Worm (Caenorhabditis elegans) whole organism, L3 larva: ENCODE data around the gene tnt-2.

Source experiments
- aly-2 ChIP-seq: fragments of 150-350 bp; optimal IDR thresholded peaks from 2 replicates; lab custom pipeline; 2014; ENCODE audit warnings: missing biosample characterization, missing genetic modification characterization
- ama-1 ChIP-seq: fragments of 150-350 bp; optimal IDR thresholded peaks from 2 replicates; lab custom pipeline; 2018
- ceh-28 ChIP-seq: fragments of 150-350 bp; optimal IDR thresholded peaks from 2 replicates; lab custom pipeline; 2014; ENCODE audit warnings: missing biosample characterization, missing genetic modification reagents, missing genetic modification characterization
- elt-2 ChIP-seq: sonication (generic microtip); optimal IDR thresholded peaks from 2 replicates; lab custom pipeline; 2016; ENCODE audit warnings: missing genetic modification reagents, mild to moderate bottlenecking, missing genetic modification characterization, missing compliant biosample characterization
- nhr-23 ChIP-seq: fragments of 150-350 bp; optimal IDR thresholded peaks from 2 replicates; lab custom pipeline; 2014; ENCODE audit warnings: missing biosample characterization, missing genetic modification reagents, missing genetic modification characterization
- nhr-76 ChIP-seq: fragments of 150-350 bp; sonication (generic microtip); optimal IDR thresholded peaks from 5 replicates; lab custom pipeline; 2014; ENCODE audit warnings: missing biosample characterization, missing genetic modification characterization
- zag-1 ChIP-seq: fragments of 150-350 bp; optimal IDR thresholded peaks from 2 replicates; lab custom pipeline; 2014; ENCODE audit warnings: missing biosample characterization, missing genetic modification characterization

DNA sequence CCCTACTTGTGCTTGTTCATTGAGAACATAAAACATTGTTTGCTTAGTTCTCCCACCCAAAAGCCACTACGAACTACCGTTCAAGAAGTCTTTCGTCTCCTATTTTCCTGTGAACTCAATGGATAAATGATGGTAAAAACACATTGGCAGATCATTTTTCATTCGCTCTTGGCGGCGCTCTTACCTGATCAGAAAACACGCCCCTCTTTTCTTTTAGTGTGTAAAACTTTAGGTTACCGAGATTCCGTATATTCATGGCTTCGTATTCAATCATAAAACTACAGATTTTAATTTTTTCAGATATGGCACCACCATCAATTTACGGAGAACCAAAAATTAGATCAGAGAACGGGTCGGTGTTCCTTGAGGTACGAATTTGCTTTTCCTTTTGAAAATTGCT lies 40.3 kb upstream of the tnt-2 start, which contains the start of gene zig-12:
- no peak for TF ChIP-seq zag-1 (tag; lab: Kevin White, UChicago)
- no peak for TF ChIP-seq nhr-23 (tag; lab: Kevin White, UChicago)
- no peak for TF ChIP-seq elt-2 (tag; lab: Kevin White, UChicago)
- TF ChIP-seq ama-1 (lab: Kevin White, UChicago): no peak
- no peak for TF ChIP-seq aly-2
- no peak for TF ChIP-seq nhr-76
- no peak for TF ChIP-seq ceh-28
